Worm (Caenorhabditis elegans) whole organism, L1 larva: ENCODE measurements around the gene T24C4.3.

Source experiments
- C16A3.4 ChIP-seq: fragments of 150-350 bp; optimal IDR thresholded peaks from 2 replicates; lab custom pipeline; 2014; ENCODE audit warnings: missing biosample characterization, missing genetic modification characterization
- F16B12.6 ChIP-seq: fragments of 150-350 bp; optimal IDR thresholded peaks from 2 replicates; lab custom pipeline; 2014; ENCODE audit warnings: missing biosample characterization, missing genetic modification characterization
- alr-1 ChIP-seq: fragments of 200-800 bp; sonication (Bioruptor generic); optimal IDR thresholded peaks from 2 replicates; lab custom pipeline; 2018; ENCODE audit warnings: borderline replicate concordance, mild to moderate bottlenecking, missing genetic modification characterization, missing compliant biosample characterization
- blmp-1 ChIP-seq: fragments of 150-350 bp; optimal IDR thresholded peaks from 2 replicates; lab custom pipeline; 2014; ENCODE audit warnings: missing biosample characterization, missing genetic modification characterization
- ceh-8 ChIP-seq: fragments of 200-800 bp; sonication (Bioruptor generic); optimal IDR thresholded peaks from 2 replicates; lab custom pipeline; 2018; ENCODE audit warnings: mild to moderate bottlenecking, missing genetic modification characterization, moderate library complexity, missing compliant biosample characterization
- ceh-88 ChIP-seq: fragments of 200-800 bp; sonication (Bioruptor generic); IDR thresholded peaks from 2 replicates; pipeline ENCODE4 v1.3.6; 2022; ENCODE audit warnings: missing genetic modification characterization, missing compliant biosample characterization
- ceh-90 ChIP-seq: sonication (generic microtip); optimal IDR thresholded peaks from 2 replicates; lab custom pipeline; 2016; ENCODE audit warnings: missing genetic modification characterization, missing compliant biosample characterization
- ces-1 ChIP-seq: fragments of 150-350 bp; optimal IDR thresholded peaks from 2 replicates; lab custom pipeline; 2014; ENCODE audit warnings: missing biosample characterization, missing genetic modification reagents, missing genetic modification characterization
- dpl-1 ChIP-seq, 3 experiments: fragments of 150-350 bp in 2 of 3; sonication (generic microtip) in 1 of 3; optimal IDR thresholded peaks; 2 replicates each; lab custom pipeline; 2014 to 2017; ENCODE audit warnings: missing biosample characterization in 3 of 3, missing genetic modification characterization in 3 of 3, missing genetic modification reagents in 3 of 3
- dsc-1 ChIP-seq: sonication (generic microtip); optimal IDR thresholded peaks from 2 replicates; lab custom pipeline; 2016; ENCODE audit warnings: mild to moderate bottlenecking, missing genetic modification characterization, missing compliant biosample characterization
- efl-1 ChIP-seq, 4 experiments: fragments of 150-350 bp; optimal IDR thresholded peaks in 3 of 4; peaks in 1 of 4; 1 replicate in 1 of 4; 2 replicates in 3 of 4; lab custom pipeline; 2014; ENCODE audit warnings: missing biosample characterization in 2 of 4, missing genetic modification characterization in 2 of 4, missing genetic modification reagents in 2 of 4
- egl-13 ChIP-seq: sonication (generic microtip); optimal IDR thresholded peaks from 2 replicates; lab custom pipeline; 2016; ENCODE audit warnings: missing genotype, missing genetic modification reagents, missing genetic modification characterization, missing compliant biosample characterization
- egl-27 ChIP-seq, 2 experiments: fragments of 150-350 bp in 1 of 2; sonication (generic microtip); optimal IDR thresholded peaks; 3 replicates each; lab custom pipeline; 2017 to 2018; ENCODE audit warnings: missing biosample characterization in 2 of 2, missing genetic modification characterization in 2 of 2, missing genetic modification reagents in 2 of 2
- elt-2 ChIP-seq: sonication (generic microtip); optimal IDR thresholded peaks from 2 replicates; lab custom pipeline; 2016; ENCODE audit warnings: missing genetic modification characterization, mild to moderate bottlenecking, inconsistent platforms, missing compliant biosample characterization, missing genetic modification reagents
- elt-3 ChIP-seq, 6 experiments: fragments of 150-350 bp in 1 of 6; sonication (generic microtip); optimal IDR thresholded peaks; 2 replicates each; lab custom pipeline; 2017 to 2018; ENCODE audit warnings: missing biosample characterization in 6 of 6, missing genetic modification characterization in 6 of 6, inconsistent platforms in 1 of 6
- fkh-10 ChIP-seq: sonication (generic microtip); optimal IDR thresholded peaks from 2 replicates; lab custom pipeline; 2017; ENCODE audit warnings: missing biosample characterization, missing genetic modification reagents, missing genetic modification characterization
- fkh-4 ChIP-seq: sonication (generic microtip); optimal IDR thresholded peaks from 2 replicates; lab custom pipeline; 2016; ENCODE audit warnings: missing compliant biosample characterization, missing genetic modification characterization, borderline replicate concordance
- fkh-8 ChIP-seq: sonication (generic microtip); optimal IDR thresholded peaks from 2 replicates; lab custom pipeline; 2016; ENCODE audit warnings: mild to moderate bottlenecking, missing genetic modification characterization, missing compliant biosample characterization
- grh-1 ChIP-seq: fragments of 200-800 bp; sonication (Bioruptor generic); IDR thresholded peaks from 2 replicates; pipeline ENCODE4 v1.3.6; 2022; ENCODE audit warnings: missing genetic modification reagents, missing genetic modification characterization, missing compliant biosample characterization
- hlh-17 ChIP-seq: fragments of 200-800 bp; sonication (Bioruptor generic); optimal IDR thresholded peaks from 2 replicates; lab custom pipeline; 2018; ENCODE audit warnings: missing genetic modification characterization, mild to moderate bottlenecking, missing compliant biosample characterization, moderate library complexity, borderline replicate concordance
- hlh-4 ChIP-seq: sonication (generic microtip); optimal IDR thresholded peaks from 2 replicates; lab custom pipeline; 2016; ENCODE audit warnings: mild to moderate bottlenecking, missing genetic modification characterization, missing compliant biosample characterization
- hpl-2 ChIP-seq: fragments of 150-350 bp; optimal IDR thresholded peaks from 2 replicates; lab custom pipeline; 2014; ENCODE audit warnings: missing biosample characterization, missing genetic modification reagents, missing genetic modification characterization
- isw-1 ChIP-seq: fragments of 200-800 bp; sonication (Bioruptor generic); IDR thresholded peaks from 2 replicates; pipeline ENCODE4 v1.3.6; 2022; ENCODE audit warnings: missing genetic modification characterization, missing compliant biosample characterization
- jun-1 ChIP-seq: fragments of 150-350 bp; optimal IDR thresholded peaks from 2 replicates; lab custom pipeline; 2014; ENCODE audit warnings: missing biosample characterization, missing genetic modification reagents, missing genetic modification characterization
- lin-13 ChIP-seq: fragments of 150-350 bp; optimal IDR thresholded peaks from 2 replicates; lab custom pipeline; 2014; ENCODE audit warnings: missing biosample characterization, missing genetic modification reagents, missing genetic modification characterization
- lin-14 ChIP-seq: fragments of 200-800 bp; sonication (Bioruptor generic); optimal IDR thresholded peaks from 2 replicates; lab custom pipeline; 2018; ENCODE audit warnings: mild to moderate bottlenecking, missing genetic modification characterization, moderate library complexity, missing compliant biosample characterization
- lin-15B ChIP-seq: fragments of 150-350 bp; sonication (generic microtip); optimal IDR thresholded peaks from 3 replicates; lab custom pipeline; 2014; ENCODE audit warnings: missing biosample characterization, missing genetic modification characterization
- lin-35 ChIP-seq, 2 experiments: fragments of 150-350 bp; optimal IDR thresholded peaks; 2 replicates each; lab custom pipeline; 2014; ENCODE audit warnings: missing biosample characterization in 2 of 2, missing genetic modification characterization in 2 of 2, missing genetic modification reagents in 2 of 2
- lir-3 ChIP-seq: sonication (generic microtip); optimal IDR thresholded peaks from 2 replicates; lab custom pipeline; 2016; ENCODE audit warnings: mild to moderate bottlenecking, missing genetic modification characterization, moderate library complexity, missing compliant biosample characterization; ENCODE audit not compliant: poor library complexity
- lsy-2 ChIP-seq, 2 experiments: fragments of 150-350 bp; optimal IDR thresholded peaks; 2 replicates each; lab custom pipeline; 2014; ENCODE audit warnings: missing biosample characterization in 2 of 2, missing genetic modification characterization in 2 of 2
- mab-9 ChIP-seq: fragments of 200-800 bp; sonication (Bioruptor generic); IDR thresholded peaks from 2 replicates; pipeline ENCODE4 v1.3.6; 2022; ENCODE audit warnings: missing genetic modification reagents, missing genetic modification characterization, missing compliant biosample characterization
- mdl-1 ChIP-seq, 2 experiments: fragments of 150-350 bp; optimal IDR thresholded peaks; 2 replicates each; lab custom pipeline; 2014 to 2017; ENCODE audit warnings: missing biosample characterization in 2 of 2, missing genetic modification characterization in 2 of 2, inconsistent platforms in 1 of 2
- mef-2 ChIP-seq: fragments of 150-350 bp; optimal IDR thresholded peaks from 2 replicates; lab custom pipeline; 2014; ENCODE audit warnings: missing biosample characterization, missing genetic modification characterization
- nhr-19 ChIP-seq: fragments of 200-800 bp; sonication (Bioruptor generic); conservative IDR thresholded peaks from 2 replicates; pipeline ENCODE4 v1.3.6; 2022; ENCODE audit warnings: missing genetic modification characterization, missing compliant biosample characterization
- nhr-20 ChIP-seq: sonication (generic microtip); optimal IDR thresholded peaks from 2 replicates; lab custom pipeline; 2016; ENCODE audit warnings: mild to moderate bottlenecking, missing genetic modification characterization, missing compliant biosample characterization
- nhr-47 ChIP-seq: sonication (generic microtip); optimal IDR thresholded peaks from 2 replicates; lab custom pipeline; 2016; ENCODE audit warnings: mild to moderate bottlenecking, missing genetic modification characterization, moderate library complexity, missing compliant biosample characterization
- nhr-76 ChIP-seq: sonication (generic microtip); optimal IDR thresholded peaks from 2 replicates; lab custom pipeline; 2017; ENCODE audit warnings: missing biosample characterization, missing genetic modification characterization
- nhr-84 ChIP-seq: sonication (generic microtip); optimal IDR thresholded peaks from 2 replicates; lab custom pipeline; 2017; ENCODE audit warnings: missing biosample characterization, missing genetic modification characterization
- nhr-85 ChIP-seq: sonication (generic microtip); peaks from one replicate; lab custom pipeline; 2016; ENCODE audit warnings: missing genetic modification characterization, inconsistent platforms, missing compliant biosample characterization
- nhr-90 ChIP-seq: sonication (generic microtip); optimal IDR thresholded peaks from 2 replicates; lab custom pipeline; 2016; ENCODE audit warnings: mild to moderate bottlenecking, missing genetic modification characterization, missing compliant biosample characterization; ENCODE audit not compliant: poor library complexity
- pqm-1 ChIP-seq: sonication (generic microtip); optimal IDR thresholded peaks from 3 replicates; lab custom pipeline; 2017; ENCODE audit warnings: missing biosample characterization, missing genetic modification characterization
- rnt-1 ChIP-seq: sonication (generic microtip); optimal IDR thresholded peaks from 2 replicates; lab custom pipeline; 2016; ENCODE audit warnings: mild to moderate bottlenecking, missing genetic modification characterization, moderate library complexity, missing compliant biosample characterization
- snpc-4 ChIP-seq: fragments of 150-350 bp; optimal IDR thresholded peaks from 2 replicates; lab custom pipeline; 2014; ENCODE audit warnings: missing biosample characterization, missing genetic modification characterization
- sup-37 ChIP-seq: fragments of 200-800 bp; sonication (Bioruptor generic); optimal IDR thresholded peaks from 2 replicates; lab custom pipeline; 2018; ENCODE audit warnings: mild to moderate bottlenecking, missing genetic modification characterization, missing compliant biosample characterization
- tlp-1 ChIP-seq: fragments of 150-350 bp; optimal IDR thresholded peaks from 2 replicates; lab custom pipeline; 2014; ENCODE audit warnings: missing biosample characterization, missing genetic modification characterization
- unc-30 ChIP-seq: sonication (generic microtip); optimal IDR thresholded peaks from 2 replicates; lab custom pipeline; 2017; ENCODE audit warnings: missing biosample characterization, missing genetic modification characterization
- unc-98 ChIP-seq: fragments of 200-800 bp; sonication (Bioruptor generic); IDR thresholded peaks from 2 replicates; pipeline ENCODE4 v1.3.6; 2022; ENCODE audit warnings: missing genetic modification characterization, missing compliant biosample characterization
- vab-15 ChIP-seq: sonication (generic microtip); optimal IDR thresholded peaks from 2 replicates; lab custom pipeline; 2017; ENCODE audit warnings: missing genotype, mild to moderate bottlenecking, missing genetic modification characterization, missing compliant biosample characterization
- zag-1 ChIP-seq: fragments of 150-350 bp; optimal IDR thresholded peaks from 2 replicates; lab custom pipeline; 2014; ENCODE audit warnings: missing biosample characterization, missing genetic modification characterization
- ztf-11 ChIP-seq, 2 experiments: sonication (generic microtip); optimal IDR thresholded peaks; 2 replicates each; lab custom pipeline; 2016 to 2017; ENCODE audit warnings: missing genetic modification characterization in 2 of 2, missing biosample characterization in 1 of 2, missing compliant biosample characterization in 1 of 2

T24C4.3 gene

ce11 chrIII:832855-833504 is 39.3 kb downstream of the T24C4.3 start, which contains the start of gene zip-2:
Gene zip-2, plus strand, starts transcription at chrIII:832982.
- TF ChIP-seq sup-37 (GFP tag; lab: Kevin White, UChicago) (no peak), dpl-1 (GFP tag; optimal IDR thresholded peaks at IDR 0.05; lab: Kevin White, UChicago) (peak in 1 of 3 experiments; percentile 18), grh-1 (GFP tag; lab: Robert Waterston, UW) (no peak), elt-2 (tag; lab: Kevin White, UChicago) (peak; percentile 66), nhr-85 (no peak), F16B12.6 (tag; lab: Kevin White, UChicago) (no peak), ceh-90 (tag; lab: Kevin White, UChicago) (no peak), tlp-1 (tag; lab: Kevin White, UChicago) (no peak), fkh-4 (tag; lab: Kevin White, UChicago) (no peak), elt-3 (tag; optimal IDR thresholded peaks at IDR 0.05; lab: Kevin White, UChicago) (peak in 2 of 6 experiments; percentile 54 to 74), nhr-84 (tag; lab: Kevin White, UChicago) (no peak), ces-1 (GFP tag; lab: Kevin White, UChicago) (no peak), unc-98 (no peak), nhr-19 (GFP tag; lab: Robert Waterston, UW) (no peak), lsy-2 (tag; optimal IDR thresholded peaks at IDR 0.05; lab: Kevin White, UChicago) (peak in 1 of 2 experiments; percentile 9), lin-14 (peak; percentile 60), fkh-8 (tag; lab: Kevin White, UChicago) (peak; percentile 65), nhr-76 (tag; lab: Kevin White, UChicago) (no peak), rnt-1 (tag; lab: Kevin White, UChicago) (no peak), isw-1 (no peak), egl-13 (tag; lab: Kevin White, UChicago) (no peak), lir-3 (tag; lab: Kevin White, UChicago) (peak; percentile 7), lin-15B (tag; lab: Kevin White, UChicago) (no peak), hpl-2 (GFP tag; lab: Kevin White, UChicago) (no peak), mdl-1 (tag; optimal IDR thresholded peaks at IDR 0.05; lab: Kevin White, UChicago) (peak in 1 of 2 experiments; percentile 19), ztf-11 (tag; optimal IDR thresholded peaks at IDR 0.05; lab: Kevin White, UChicago) (no peak), nhr-90 (tag; lab: Kevin White, UChicago) (peak; percentile 50), snpc-4 (tag; lab: Kevin White, UChicago) (no peak), jun-1 (tag; lab: Kevin White, UChicago) (peak; percentile 11), mab-9 (GFP tag; lab: Robert Waterston, UW) (no peak), unc-30 (no peak), lin-35 (GFP tag; optimal IDR thresholded peaks at IDR 0.05; lab: Kevin White, UChicago) (peak in 1 of 2 experiments; percentile 48), lin-13 (no peak), blmp-1 (tag; lab: Kevin White, UChicago) (peak; percentile 39), dsc-1 (no peak), alr-1 (peak; percentile 99), hlh-4 (tag; lab: Kevin White, UChicago) (no peak), hlh-17 (GFP tag; lab: Kevin White, UChicago) (no peak), ceh-8 (GFP tag; lab: Kevin White, UChicago) (no peak), zag-1 (tag; lab: Kevin White, UChicago) (no peak), pqm-1 (tag; lab: Kevin White, UChicago) (peak; percentile 43), mef-2 (tag; lab: Kevin White, UChicago) (peak; percentile 2), ceh-88 (GFP tag; lab: Robert Waterston, UW) (no peak), egl-27 (tag; optimal IDR thresholded peaks at IDR 0.05; lab: Kevin White, UChicago) (no peak), nhr-20 (tag; lab: Kevin White, UChicago) (peak; percentile 72), fkh-10 (GFP tag; lab: Kevin White, UChicago) (no peak), C16A3.4 (tag; lab: Kevin White, UChicago) (peak; percentile 19), nhr-47 (tag; lab: Kevin White, UChicago) (peak; percentile 5), vab-15 (tag; lab: Kevin White, UChicago) (no peak), efl-1 (optimal IDR thresholded peaks at IDR 0.05; lab: Kevin White, UChicago) (no peak), efl-1 (GFP tag; optimal IDR thresholded peaks at IDR 0.05 in 1 of 2; lab: Kevin White, UChicago) (peak in 1 of 2 experiments; percentile 90)
